Fruit fly (Drosophila melanogaster) whole organism, embryonic: ENCODE data around the gene Pph13.

Experiments used
- B-H1 ChIP-seq: fragments of 200-800 bp; sonication (Bioruptor generic); IDR thresholded peaks from 3 replicates; pipeline ENCODE4 v1.3.6; 2022; ENCODE audit warnings: missing biosample characterization, missing genetic modification characterization
- CG11560 ChIP-seq: fragments of 200-800 bp; sonication (Bioruptor generic); IDR thresholded peaks from 3 replicates; pipeline ENCODE4 v1.3.6; 2022; ENCODE audit warnings: missing biosample characterization, missing genetic modification characterization
- CG12942 ChIP-seq: fragments of 200-800 bp; sonication (Bioruptor generic); optimal IDR thresholded peaks from 3 replicates; lab custom pipeline; 2016; ENCODE audit warnings: missing biosample characterization, missing genetic modification characterization
- Doc3 ChIP-seq: fragments of 200-800 bp; sonication (Bioruptor generic); IDR thresholded peaks from 3 replicates; pipeline ENCODE4 v1.3.6; 2022; ENCODE audit warnings: missing biosample characterization, missing genetic modification characterization; ENCODE audit not compliant: partially characterized antibody
- kay ChIP-seq: fragments of 200-800 bp; sonication (Bioruptor generic); optimal IDR thresholded peaks from 2 replicates; lab custom pipeline; 2016; ENCODE audit warnings: missing biosample characterization, missing genetic modification characterization
- nau ChIP-seq: fragments of 200-800 bp; sonication (Bioruptor generic); optimal IDR thresholded peaks from 3 replicates; lab custom pipeline; 2017; ENCODE audit warnings: missing biosample characterization, mild to moderate bottlenecking, missing genetic modification characterization, missing genetic modification reagents
- nmo ChIP-seq: fragments of 200-800 bp; sonication (Bioruptor generic); optimal IDR thresholded peaks from 2 replicates; lab custom pipeline; 2018; ENCODE audit warnings: missing biosample characterization, mild to moderate bottlenecking, missing genetic modification characterization, moderate library complexity
- pros ChIP-seq: fragments of 200-800 bp; sonication (Bioruptor generic); optimal IDR thresholded peaks from 3 replicates; lab custom pipeline; 2019; ENCODE audit warnings: missing biosample characterization, mild to moderate bottlenecking, missing genetic modification characterization, moderate library complexity

DNA sequence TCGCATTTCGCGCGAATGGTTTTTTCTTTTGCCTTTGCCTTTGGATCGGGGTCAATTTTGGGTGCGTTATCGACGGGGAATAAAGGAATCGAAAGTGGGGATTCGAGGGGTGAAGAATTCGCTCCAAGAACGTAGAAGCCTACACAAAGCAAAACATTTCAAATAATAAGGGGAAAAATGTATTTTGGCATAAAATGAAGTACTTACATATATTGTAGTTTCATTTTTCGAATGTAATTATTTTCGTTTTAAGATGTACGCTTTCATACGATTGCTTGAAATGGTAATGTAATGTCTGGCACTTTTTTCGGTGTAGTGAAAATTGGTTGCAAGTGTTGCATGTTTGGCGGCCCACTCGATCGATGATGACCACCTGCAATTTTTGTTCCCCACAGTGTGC, 37.7 kb downstream of the Pph13 start:
- TF ChIP-seq pros (GFP tag; lab: Kevin White, UChicago) = no peak
- no peak for TF ChIP-seq CG12942 (GFP tag; lab: Kevin White, UChicago)
- no peak for TF ChIP-seq CG11560 (tag; lab: Robert Waterston, UW)
- no peak for TF ChIP-seq nmo (GFP tag; lab: Kevin White, UChicago)
- TF ChIP-seq Doc3 (GFP tag; lab: Robert Waterston, UW) = no peak
- TF ChIP-seq kay (GFP tag; lab: Kevin White, UChicago) = no peak
- TF ChIP-seq B-H1 (GFP tag; lab: Robert Waterston, UW) = no peak
- no peak for TF ChIP-seq nau (GFP tag; lab: Kevin White, UChicago)
